Worm (Caenorhabditis elegans): Measurements from ENCODE around the gene mys-1.

mys-1 gene

DNA sequence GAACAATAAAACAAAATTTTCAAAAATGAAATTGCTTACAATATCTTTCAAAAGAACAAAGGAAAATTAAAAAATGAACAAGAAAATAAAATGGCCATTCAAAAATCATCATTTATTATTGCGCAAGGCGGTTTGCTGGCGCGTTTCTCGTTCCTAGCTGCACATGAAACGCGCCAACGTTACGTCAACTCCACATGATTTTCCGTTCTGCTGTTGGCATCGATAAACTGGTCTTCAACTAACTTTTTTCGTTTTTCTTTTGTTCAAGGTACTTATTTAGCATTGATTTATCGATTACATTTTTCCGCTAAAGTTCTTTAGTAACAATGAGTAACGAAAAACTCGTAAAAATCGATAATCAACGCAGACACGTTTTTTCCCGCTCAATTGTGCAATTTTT lies 24.1 kb downstream of the mys-1 start, which contains the start of the genes Y57E12AL.6 and Y57E12AL.1 (continued):
- TF ChIP-seq Y5F2A.4 (GFP tag; optimal IDR thresholded peaks at IDR 0.05) (no peak), madf-9 (GFP tag; conservative IDR thresholded peaks at IDR 0.05) (no peak), unc-130 (GFP tag; optimal IDR thresholded peaks at IDR 0.05) (peak; percentile 16), nhr-25 (tag; optimal IDR thresholded peaks at IDR 0.05; ENCODE audit: borderline replicate concordance, insufficient read depth) (peak; percentile 5), ztf-7 (tag; optimal IDR thresholded peaks at IDR 0.05) (peak; percentile 84), daf-16 (GFP tag; optimal IDR thresholded peaks at IDR 0.05) (no peak), daf-16 (tag; optimal IDR thresholded peaks at IDR 0.05) (peak; percentile 64), nhr-48 (tag; optimal IDR thresholded peaks at IDR 0.05) (peak; percentile 62), fkh-10 (GFP tag; optimal IDR thresholded peaks at IDR 0.05) (peak; percentile 43), fos-1 (tag; optimal IDR thresholded peaks at IDR 0.05) (no peak), T26A8.4 (GFP tag; IDR thresholded peaks at IDR 0.05) (peak; percentile 64), Y48G9A.11 (GFP tag; IDR thresholded peaks at IDR 0.05) (no peak), lin-38 (GFP tag; IDR thresholded peaks at IDR 0.05) (peak; percentile 79), ceh-20 (GFP tag; IDR thresholded peaks at IDR 0.05) (peak; percentile 72), dve-1 (tag; optimal IDR thresholded peaks at IDR 0.05; ENCODE audit: insufficient read depth) (peak; percentile 83), lim-7 (GFP tag; IDR thresholded peaks at IDR 0.05) (no peak), snpc-4 (tag; optimal IDR thresholded peaks at IDR 0.05) (no peak), nhr-76 (tag; optimal IDR thresholded peaks at IDR 0.05) (no peak), ctbp-1 (GFP tag; IDR thresholded peaks at IDR 0.05) (no peak), mdt-29 (GFP tag; IDR thresholded peaks at IDR 0.05) (no peak), nhr-42 (GFP tag; IDR thresholded peaks at IDR 0.05) (no peak), cey-2 (tag; optimal IDR thresholded peaks at IDR 0.05; ENCODE audit: borderline replicate concordance, insufficient read depth) (no peak), mep-1 (tag; optimal IDR thresholded peaks at IDR 0.05) (peak; percentile 91), nhr-102 (tag; optimal IDR thresholded peaks at IDR 0.05) (peak; percentile 81), hmg-1.1 (GFP tag; IDR thresholded peaks at IDR 0.05) (peak; percentile 58), nhr-6 (tag; optimal IDR thresholded peaks at IDR 0.05) (peak; percentile 56), skn-1 (tag; optimal IDR thresholded peaks at IDR 0.05) (no peak), hlh-30 (tag; optimal IDR thresholded peaks at IDR 0.05; ENCODE audit: insufficient read depth) (peak; percentile 95), ceh-32 (tag; optimal IDR thresholded peaks at IDR 0.05; ENCODE audit: poor library complexity) (no peak), mdl-1 (tag; optimal IDR thresholded peaks at IDR 0.05) (peak in 1 of 2 experiments; percentile 65), aha-1 (tag) (peak; percentile 93), mes-2 (tag; optimal IDR thresholded peaks at IDR 0.05; ENCODE audit: poor library complexity, severe bottlenecking) (peak; percentile 88), lin-1 (GFP tag; IDR thresholded peaks at IDR 0.05) (no peak), dmd-9 (GFP tag; IDR thresholded peaks at IDR 0.05) (peak; percentile 66; the same call in 1 of the 2 replicates), madf-5 (GFP tag; IDR thresholded peaks at IDR 0.05) (no peak), lsy-2 (tag; optimal IDR thresholded peaks at IDR 0.05) (peak; percentile 44 to 90), F10B5.3 (tag; optimal IDR thresholded peaks at IDR 0.05) (no peak), unc-62 (GFP tag; optimal IDR thresholded peaks at IDR 0.05 in 1 of 2) (no peak), unc-62 (tag; optimal IDR thresholded peaks at IDR 0.05) (no peak), rbr-2 (tag; optimal IDR thresholded peaks at IDR 0.05) (peak; percentile 78), T20F7.1 (GFP tag; optimal IDR thresholded peaks at IDR 0.05) (peak; percentile 71), nhr-111 (GFP tag; optimal IDR thresholded peaks at IDR 0.05) (no peak), set-16 (GFP tag; IDR thresholded peaks at IDR 0.05) (no peak), mxl-2 (GFP tag; conservative IDR thresholded peaks at IDR 0.05) (no peak), hlh-11 (tag; optimal IDR thresholded peaks at IDR 0.05) (peak; percentile 86), jun-1 (tag; optimal IDR thresholded peaks at IDR 0.05) (peak; percentile 18), zfp-3 (GFP tag; conservative IDR thresholded peaks at IDR 0.05) (0 out of 2 replicates have a peak, but pooled peaks have one; percentile 67)

Measured in whole organism, L4 larva.